Worm (Caenorhabditis elegans) whole organism, young adult: ENCODE measurements around the gene odr-7.

Experiments
- B0035.1 ChIP-seq: sonication (generic microtip); optimal IDR thresholded peaks from 2 replicates; lab custom pipeline; 2016; ENCODE audit warnings: missing genetic modification characterization, mild to moderate bottlenecking, missing compliant biosample characterization, missing genotype, missing genetic modification reagents
- C17E4.6 ChIP-seq: fragments of 200-800 bp; sonication (Bioruptor generic); IDR thresholded peaks from 2 replicates; pipeline ENCODE4 v1.3.6; 2022; ENCODE audit warnings: missing genetic modification reagents, missing genetic modification characterization, missing compliant biosample characterization
- D2030.7 ChIP-seq: fragments of 200-800 bp; sonication (Bioruptor generic); IDR thresholded peaks from 2 replicates; pipeline ENCODE4 v1.3.6; 2022; ENCODE audit warnings: missing genetic modification reagents, missing genetic modification characterization, missing compliant biosample characterization
- F10E7.11 ChIP-seq: sonication (generic microtip); optimal IDR thresholded peaks from 2 replicates; lab custom pipeline; 2017; ENCODE audit warnings: mild to moderate bottlenecking, missing genetic modification characterization, moderate library complexity, missing compliant biosample characterization
- F39B2.1 ChIP-seq: fragments of 200-800 bp; sonication (Bioruptor generic); IDR thresholded peaks from 2 replicates; pipeline ENCODE4 v1.3.6; 2022; ENCODE audit warnings: missing genetic modification reagents, missing genetic modification characterization, missing compliant biosample characterization
- F49E8.2 ChIP-seq: sonication (generic microtip); optimal IDR thresholded peaks from 3 replicates; lab custom pipeline; 2017; ENCODE audit warnings: missing genetic modification characterization, mild to moderate bottlenecking, missing compliant biosample characterization, antibody characterized with exemption, moderate library complexity; ENCODE audit not compliant: insufficient read depth
- F52B5.7 ChIP-seq: sonication (generic microtip); optimal IDR thresholded peaks from 2 replicates; lab custom pipeline; 2016; ENCODE audit warnings: mild to moderate bottlenecking, missing genetic modification characterization, missing compliant biosample characterization
- K11D2.4 ChIP-seq: fragments of 200-800 bp; sonication (Bioruptor generic); IDR thresholded peaks from 2 replicates; pipeline ENCODE4 v1.3.6; 2022; ENCODE audit warnings: missing genetic modification reagents, missing genetic modification characterization, missing compliant biosample characterization
- T07F8.4 ChIP-seq: sonication (generic microtip); optimal IDR thresholded peaks from 2 replicates; lab custom pipeline; 2016; ENCODE audit warnings: mild to moderate bottlenecking, missing genetic modification characterization, moderate library complexity, missing compliant biosample characterization
- T26A5.8 ChIP-seq: sonication (generic microtip); optimal IDR thresholded peaks from 2 replicates; lab custom pipeline; 2016; ENCODE audit warnings: missing genetic modification characterization, missing compliant biosample characterization
- Y53F4B.3 ChIP-seq: fragments of 200-800 bp; sonication (Bioruptor generic); IDR thresholded peaks from 2 replicates; pipeline ENCODE4 v1.3.6; 2022; ENCODE audit warnings: missing genetic modification reagents, missing genetic modification characterization, missing compliant biosample characterization
- Y53G8AR.9 ChIP-seq: fragments of 200-800 bp; sonication (Bioruptor generic); conservative IDR thresholded peaks from 2 replicates; pipeline ENCODE4 v1.3.6; 2022; ENCODE audit warnings: missing genetic modification reagents, missing genetic modification characterization, missing compliant biosample characterization
- Y95B8A.8 ChIP-seq: fragments of 200-800 bp; sonication (Bioruptor generic); IDR thresholded peaks from 2 replicates; pipeline ENCODE4 v1.3.6; 2022; ENCODE audit warnings: missing genetic modification reagents, missing genetic modification characterization, missing compliant biosample characterization
- akir-1 ChIP-seq: fragments of 200-800 bp; sonication (Bioruptor generic); optimal IDR thresholded peaks from 2 replicates; lab custom pipeline; 2018; ENCODE audit warnings: mild to moderate bottlenecking, missing genetic modification characterization, moderate library complexity, missing compliant biosample characterization
- aptf-3 ChIP-seq: fragments of 200-800 bp; sonication (Bioruptor generic); IDR thresholded peaks from 2 replicates; pipeline ENCODE4 v1.3.6; 2022; ENCODE audit warnings: missing genetic modification characterization, missing compliant biosample characterization
- atf-7 ChIP-seq: sonication (generic microtip); optimal IDR thresholded peaks from 2 replicates; lab custom pipeline; 2017; ENCODE audit warnings: mild to moderate bottlenecking, missing genetic modification characterization, missing compliant biosample characterization
- attf-3 ChIP-seq: fragments of 200-800 bp; sonication (Bioruptor generic); conservative IDR thresholded peaks from 2 replicates; pipeline ENCODE4 v1.3.6; 2022; ENCODE audit warnings: missing genetic modification reagents, missing genetic modification characterization, missing compliant biosample characterization
- ccch-3 ChIP-seq: fragments of 200-800 bp; sonication (Bioruptor generic); optimal IDR thresholded peaks from 2 replicates; lab custom pipeline; 2018; ENCODE audit warnings: mild to moderate bottlenecking, missing genetic modification characterization, missing compliant biosample characterization
- ceh-40 ChIP-seq: fragments of 200-800 bp; sonication (Bioruptor generic); IDR thresholded peaks from 2 replicates; pipeline ENCODE4 v1.3.6; 2022; ENCODE audit warnings: missing genetic modification characterization, missing compliant biosample characterization
- chd-7 ChIP-seq: sonication (generic microtip); optimal IDR thresholded peaks from 2 replicates; lab custom pipeline; 2016; ENCODE audit warnings: mild to moderate bottlenecking, missing genetic modification characterization, moderate library complexity, missing compliant biosample characterization
- dpl-1 ChIP-seq: fragments of 150-350 bp; optimal IDR thresholded peaks from 2 replicates; lab custom pipeline; 2014; ENCODE audit warnings: missing biosample characterization, missing genetic modification reagents, missing genetic modification characterization
- efl-1 ChIP-seq: fragments of 150-350 bp; optimal IDR thresholded peaks from 2 replicates; lab custom pipeline; 2014; ENCODE audit warnings: missing biosample characterization, missing genetic modification reagents, missing genetic modification characterization
- egrh-3 ChIP-seq: fragments of 200-800 bp; sonication (Bioruptor generic); IDR thresholded peaks from 2 replicates; pipeline ENCODE4 v1.3.6; 2022; ENCODE audit warnings: missing genetic modification reagents, missing genetic modification characterization, missing compliant biosample characterization
- gei-17 ChIP-seq: fragments of 200-800 bp; sonication (Bioruptor generic); optimal IDR thresholded peaks from 2 replicates; lab custom pipeline; 2018; ENCODE audit warnings: mild to moderate bottlenecking, missing genetic modification characterization, missing compliant biosample characterization
- hmg-20 ChIP-seq: fragments of 200-800 bp; sonication (Bioruptor generic); IDR thresholded peaks from 2 replicates; pipeline ENCODE4 v1.3.6; 2022; ENCODE audit warnings: missing genetic modification reagents, missing genetic modification characterization, missing compliant biosample characterization
- let-526 ChIP-seq: fragments of 200-800 bp; sonication (Bioruptor generic); IDR thresholded peaks from 2 replicates; pipeline ENCODE4 v1.3.6; 2022; ENCODE audit warnings: missing genetic modification reagents, missing genetic modification characterization, missing compliant biosample characterization
- lin-26 ChIP-seq: fragments of 200-800 bp; sonication (Bioruptor generic); IDR thresholded peaks from 2 replicates; pipeline ENCODE4 v1.3.6; 2022; ENCODE audit warnings: missing genetic modification reagents, missing genetic modification characterization, missing compliant biosample characterization
- lsy-27 ChIP-seq: sonication (generic microtip); optimal IDR thresholded peaks from 2 replicates; lab custom pipeline; 2017; ENCODE audit warnings: missing genetic modification characterization, mild to moderate bottlenecking, missing compliant biosample characterization, antibody characterized with exemption, missing genotype, borderline replicate concordance; ENCODE audit not compliant: insufficient read depth
- madf-3 ChIP-seq: fragments of 200-800 bp; sonication (Bioruptor generic); IDR thresholded peaks from 2 replicates; pipeline ENCODE4 v1.3.6; 2022; ENCODE audit warnings: missing genetic modification reagents, missing genetic modification characterization, missing compliant biosample characterization
- madf-8 ChIP-seq: fragments of 200-800 bp; sonication (Bioruptor generic); conservative IDR thresholded peaks from 2 replicates; pipeline ENCODE4 v1.3.6; 2022; ENCODE audit warnings: missing genetic modification reagents, missing genetic modification characterization, missing compliant biosample characterization
- mcd-1 ChIP-seq: fragments of 200-800 bp; sonication (Bioruptor generic); IDR thresholded peaks from 2 replicates; pipeline ENCODE4 v1.3.6; 2022; ENCODE audit warnings: missing genetic modification reagents, missing genetic modification characterization, missing compliant biosample characterization
- nhr-120 ChIP-seq: fragments of 200-800 bp; sonication (Bioruptor generic); IDR thresholded peaks from 2 replicates; pipeline ENCODE4 v1.3.6; 2022; ENCODE audit warnings: missing genetic modification characterization, missing compliant biosample characterization
- nhr-179 ChIP-seq: sonication (generic microtip); optimal IDR thresholded peaks from 2 replicates; lab custom pipeline; 2016; ENCODE audit warnings: mild to moderate bottlenecking, missing genetic modification characterization, missing compliant biosample characterization
- nhr-27 ChIP-seq: fragments of 200-800 bp; sonication (Bioruptor generic); optimal IDR thresholded peaks from 2 replicates; lab custom pipeline; 2018; ENCODE audit warnings: mild to moderate bottlenecking, missing genetic modification characterization, moderate library complexity, missing compliant biosample characterization
- pha-4 ChIP-seq: fragments of 150-350 bp; sonication (generic microtip); optimal IDR thresholded peaks from 2 replicates; lab custom pipeline; 2014; ENCODE audit warnings: missing biosample characterization, missing genetic modification reagents, missing genetic modification characterization
- repo-1 ChIP-seq: sonication (generic microtip); optimal IDR thresholded peaks from 2 replicates; lab custom pipeline; 2017; ENCODE audit warnings: mild to moderate bottlenecking, missing genetic modification characterization, missing compliant biosample characterization
- sdz-38 ChIP-seq: sonication (generic microtip); optimal IDR thresholded peaks from 2 replicates; lab custom pipeline; 2016; ENCODE audit warnings: missing genotype, missing genetic modification characterization, missing compliant biosample characterization
- snpc-1.3 ChIP-seq: sonication (generic microtip); optimal IDR thresholded peaks from 2 replicates; lab custom pipeline; 2017; ENCODE audit warnings: missing genetic modification characterization, mild to moderate bottlenecking, missing compliant biosample characterization, antibody characterized with exemption, moderate library complexity, missing genotype, missing genetic modification reagents; ENCODE audit not compliant: insufficient read depth
- snpc-4 ChIP-seq, 5 experiments: fragments of 150-350 bp in 1 of 5; sonication (generic microtip) in 4 of 5; optimal IDR thresholded peaks; 2 replicates each; lab custom pipeline; 2014 to 2018; ENCODE audit warnings: missing genetic modification characterization in 5 of 5, missing biosample characterization in 3 of 5, antibody characterized with exemption in 2 of 5, mild to moderate bottlenecking in 2 of 5, missing compliant biosample characterization in 2 of 5, missing genotype in 2 of 5, moderate library complexity in 2 of 5, missing genetic modification reagents in 1 of 5
- tbp1 ChIP-seq: fragments of 200-800 bp; sonication (Bioruptor generic); optimal IDR thresholded peaks from 2 replicates; lab custom pipeline; 2018; ENCODE audit warnings: mild to moderate bottlenecking, missing genetic modification characterization, missing compliant biosample characterization
- tlf-1 ChIP-seq: fragments of 200-800 bp; sonication (Bioruptor generic); optimal IDR thresholded peaks from 2 replicates; lab custom pipeline; 2018; ENCODE audit warnings: mild to moderate bottlenecking, missing genetic modification characterization, missing compliant biosample characterization
- unc-130 ChIP-seq: sonication (generic microtip); optimal IDR thresholded peaks from 2 replicates; lab custom pipeline; 2016; ENCODE audit warnings: missing genetic modification reagents, missing genetic modification characterization, missing compliant biosample characterization
- ztf-22 ChIP-seq: fragments of 200-800 bp; sonication (Bioruptor generic); optimal IDR thresholded peaks from 2 replicates; lab custom pipeline; 2018; ENCODE audit warnings: mild to moderate bottlenecking, missing genetic modification characterization, moderate library complexity, missing compliant biosample characterization
- ztf-6 ChIP-seq: fragments of 200-800 bp; sonication (Bioruptor generic); IDR thresholded peaks from 2 replicates; pipeline ENCODE4 v1.3.6; 2022; ENCODE audit warnings: missing genetic modification reagents, missing genetic modification characterization, missing compliant biosample characterization

Gene odr-7

ce11 chrX:12480447-12480998 lies 19.1 kb upstream of the odr-7 start, which contains the start of gene atf-6 (continued):
- TF ChIP-seq F10E7.11 (tag; lab: Kevin White, UChicago) (no peak), F39B2.1 (GFP tag; lab: Robert Waterston, UW) (no peak), F49E8.2 (tag; lab: Kevin White, UChicago) (no peak), ceh-40 (GFP tag; lab: Robert Waterston, UW) (no peak), sdz-38 (no peak), Y53G8AR.9 (GFP tag; lab: Robert Waterston, UW) (peak; percentile 39; the same call in 1 of the 2 replicates), chd-7 (tag; lab: Kevin White, UChicago) (peak; percentile 65), lin-26 (no peak), ztf-6 (GFP tag; lab: Robert Waterston, UW) (peak; percentile 58; the same call in 1 of the 2 replicates), madf-3 (GFP tag; lab: Robert Waterston, UW) (no peak), T07F8.4 (tag; lab: Kevin White, UChicago) (no peak), nhr-179 (tag; lab: Kevin White, UChicago) (no peak), pha-4 (tag; lab: Kevin White, UChicago) (no peak), Y53F4B.3 (GFP tag; lab: Robert Waterston, UW) (no peak), nhr-120 (GFP tag; lab: Robert Waterston, UW) (no peak), atf-7 (peak; percentile 45), C17E4.6 (GFP tag; lab: Robert Waterston, UW) (no peak), nhr-27 (peak; percentile 3), hmg-20 (GFP tag; lab: Robert Waterston, UW) (no peak), snpc-4 (GFP tag; optimal IDR thresholded peaks at IDR 0.05; lab: Kevin White, UChicago) (no peak), snpc-4 (tag; optimal IDR thresholded peaks at IDR 0.05; lab: Kevin White, UChicago) (peak in 1 of 4 experiments; percentile 27), D2030.7 (GFP tag; lab: Robert Waterston, UW) (no peak), madf-8 (GFP tag; lab: Robert Waterston, UW) (no peak), efl-1 (no peak), F52B5.7 (tag; lab: Kevin White, UChicago) (no peak), gei-17 (GFP tag; lab: Kevin White, UChicago) (peak; percentile 70), T26A5.8 (tag; lab: Kevin White, UChicago) (no peak), tbp1 (GFP tag; lab: Kevin White, UChicago) (peak; percentile 42), tlf-1 (GFP tag; lab: Kevin White, UChicago) (no peak)

ce11 chrX:12479027-12479426 lies 17.6 kb upstream of the odr-7 start:
- no peak for TF ChIP-seq T26A5.8 (tag; lab: Kevin White, UChicago)
- no peak for TF ChIP-seq aptf-3
- no peak for TF ChIP-seq ztf-22 (GFP tag; lab: Kevin White, UChicago)
- no peak for TF ChIP-seq nhr-179 (tag; lab: Kevin White, UChicago)
- no peak for TF ChIP-seq akir-1 (GFP tag; lab: Kevin White, UChicago)
- no peak for TF ChIP-seq lsy-27 (tag; lab: Kevin White, UChicago)
- TF ChIP-seq egrh-3 (GFP tag; lab: Robert Waterston, UW): no peak
- no peak for TF ChIP-seq sdz-38
- no peak for TF ChIP-seq unc-130 (GFP tag; lab: Kevin White, UChicago)

DNA sequence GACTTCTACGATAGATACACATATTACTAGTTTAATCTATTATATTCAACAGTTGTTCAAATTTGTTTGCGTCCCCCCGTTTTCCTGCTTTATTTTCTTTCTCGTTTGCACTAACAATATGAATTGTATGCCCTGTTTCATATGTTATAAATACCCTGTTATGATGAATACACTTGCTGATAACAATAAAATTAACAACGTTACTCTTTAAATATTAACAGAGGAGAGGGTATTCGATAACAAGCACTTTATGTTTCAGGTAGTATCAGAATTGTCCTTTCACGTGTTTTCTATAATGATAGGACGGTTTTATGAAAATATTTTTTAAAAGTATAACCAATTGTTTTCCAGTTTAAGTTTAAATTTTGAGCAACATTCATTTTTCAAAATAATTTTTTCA lies 17.0 kb upstream of the odr-7 start:
- no peak for TF ChIP-seq Y95B8A.8 (GFP tag; lab: Robert Waterston, UW)
- TF ChIP-seq lsy-27 (tag; lab: Kevin White, UChicago): no peak
- TF ChIP-seq mcd-1 (GFP tag; lab: Robert Waterston, UW): no peak
- TF ChIP-seq lin-26: no peak
- TF ChIP-seq nhr-120 (GFP tag; lab: Robert Waterston, UW): no peak
- TF ChIP-seq B0035.1 (tag; lab: Kevin White, UChicago): no peak
- TF ChIP-seq snpc-1.3 (tag; lab: Kevin White, UChicago): no peak
- TF ChIP-seq tbp1 (GFP tag; lab: Kevin White, UChicago): no peak
- TF ChIP-seq F39B2.1 (GFP tag; lab: Robert Waterston, UW): no peak
- TF ChIP-seq attf-3: no peak
- no peak for TF ChIP-seq K11D2.4
- TF ChIP-seq dpl-1 (GFP tag; lab: Kevin White, UChicago): no peak
- TF ChIP-seq ccch-3: no peak
- TF ChIP-seq let-526: no peak
- no peak for TF ChIP-seq repo-1
